Worm (Caenorhabditis elegans): ENCODE data around the gene ZK1320.5.

ce11 chrII:9691839-9692238, 26.4 kb upstream of the ZK1320.5 start, which contains the start of gene nlp-11:
- no peak for TF ChIP-seq pha-4 (tag; optimal IDR thresholded peaks at IDR 0.05)
- TF ChIP-seq nhr-90 (tag; optimal IDR thresholded peaks at IDR 0.05), result no peak
- TF ChIP-seq dpl-1 (GFP tag; optimal IDR thresholded peaks at IDR 0.05), result no peak
- no peak for TF ChIP-seq atf-7 (tag; optimal IDR thresholded peaks at IDR 0.05)
- TF ChIP-seq ztf-26 (tag; optimal IDR thresholded peaks at IDR 0.05), result no peak
- TF ChIP-seq F22D6.2 (tag; optimal IDR thresholded peaks at IDR 0.05), result no peak
- TF ChIP-seq ceh-100 (GFP tag; IDR thresholded peaks at IDR 0.05), result no peak
- TF ChIP-seq F23B12.7 (tag; optimal IDR thresholded peaks at IDR 0.05; ENCODE audit: insufficient read depth), result no peak
- no peak for TF ChIP-seq madf-10 (tag; optimal IDR thresholded peaks at IDR 0.05)
- TF ChIP-seq F52B5.7 (tag; optimal IDR thresholded peaks at IDR 0.05), result no peak
